Fruit fly (Drosophila melanogaster) whole organism, embryonic: Measurements from ENCODE around the gene sage.

ENCODE experiments used
- Bgb ChIP-seq: fragments of 200-800 bp; sonication (Bioruptor generic); IDR thresholded peaks from 2 replicates; pipeline ENCODE4 v1.3.6; 2022; ENCODE audit warnings: missing biosample characterization, missing genetic modification characterization; ENCODE audit not compliant: partially characterized antibody
- CG10267 ChIP-seq: fragments of 200-800 bp; sonication (Bioruptor generic); optimal IDR thresholded peaks from 2 replicates; lab custom pipeline; 2018; ENCODE audit warnings: missing biosample characterization, mild to moderate bottlenecking, missing genetic modification characterization, moderate library complexity
- CG13624 ChIP-seq: fragments of 200-800 bp; sonication (Bioruptor generic); optimal IDR thresholded peaks from 2 replicates; lab custom pipeline; 2016; ENCODE audit warnings: missing biosample characterization, missing genetic modification characterization
- CG15011 ChIP-seq: fragments of 200-800 bp; sonication (Bioruptor generic); optimal IDR thresholded peaks from 3 replicates; lab custom pipeline; 2018; ENCODE audit warnings: missing biosample characterization, mild to moderate bottlenecking, missing genetic modification characterization
- CG16813 ChIP-seq: fragments of 200-800 bp; sonication (Bioruptor generic); IDR thresholded peaks from 3 replicates; pipeline ENCODE4 v1.3.6; 2022; ENCODE audit warnings: missing biosample characterization, missing genetic modification characterization; ENCODE audit not compliant: partially characterized antibody
- CG17385 ChIP-seq: fragments of 200-800 bp; sonication (Bioruptor generic); optimal IDR thresholded peaks from 3 replicates; lab custom pipeline; 2018; ENCODE audit warnings: missing biosample characterization, mild to moderate bottlenecking, missing genetic modification characterization
- CG18764 ChIP-seq: fragments of 200-800 bp; sonication (Bioruptor generic); optimal IDR thresholded peaks from 3 replicates; lab custom pipeline; 2016; ENCODE audit warnings: missing biosample characterization, missing genetic modification characterization
- CG2116 ChIP-seq: fragments of 200-800 bp; sonication (Bioruptor generic); optimal IDR thresholded peaks from 3 replicates; lab custom pipeline; 2018; ENCODE audit warnings: missing biosample characterization, mild to moderate bottlenecking, missing genetic modification characterization
- CG2129 ChIP-seq: fragments of 200-800 bp; sonication (Bioruptor generic); IDR thresholded peaks from 2 replicates; pipeline ENCODE4 v1.3.6; 2022; ENCODE audit warnings: missing biosample characterization, missing genetic modification characterization; ENCODE audit not compliant: partially characterized antibody
- CG31388 ChIP-seq: fragments of 200-800 bp; sonication (Bioruptor generic); optimal IDR thresholded peaks from 2 replicates; lab custom pipeline; 2016; ENCODE audit warnings: missing biosample characterization, missing genetic modification characterization
- CG32767 ChIP-seq: fragments of 200-800 bp; sonication (Bioruptor generic); IDR thresholded peaks from 2 replicates; pipeline ENCODE4 v1.3.6; 2022; ENCODE audit warnings: missing biosample characterization, missing genetic modification characterization
- CG32772 ChIP-seq: fragments of 200-800 bp; sonication (Bioruptor generic); IDR thresholded peaks from 2 replicates; pipeline ENCODE4 v1.3.6; 2022; ENCODE audit warnings: missing biosample characterization, missing genetic modification characterization
- CG3407 ChIP-seq: fragments of 200-800 bp; sonication (Bioruptor generic); optimal IDR thresholded peaks from 2 replicates; lab custom pipeline; 2018; ENCODE audit warnings: missing biosample characterization, mild to moderate bottlenecking, missing genetic modification characterization
- CG6254 ChIP-seq: fragments of 200-800 bp; sonication (Bioruptor generic); optimal IDR thresholded peaks from 3 replicates; lab custom pipeline; 2017; ENCODE audit warnings: mild to moderate bottlenecking, missing biosample characterization, missing genetic modification reagents, missing genetic modification characterization
- CG6854 ChIP-seq: fragments of 200-800 bp; sonication (Bioruptor generic); optimal IDR thresholded peaks from 3 replicates; lab custom pipeline; 2017; ENCODE audit warnings: missing biosample characterization, mild to moderate bottlenecking, missing genetic modification characterization
- CG7357 ChIP-seq: fragments of 200-800 bp; sonication (Bioruptor generic); IDR thresholded peaks from 3 replicates; pipeline ENCODE4 v1.3.6; 2022; ENCODE audit warnings: missing biosample characterization, missing genetic modification characterization
- CG7745 ChIP-seq: fragments of 200-800 bp; sonication (Bioruptor generic); optimal IDR thresholded peaks from 2 replicates; lab custom pipeline; 2018; ENCODE audit warnings: missing biosample characterization, mild to moderate bottlenecking, missing genetic modification characterization, moderate library complexity
- CG7928 ChIP-seq: fragments of 200-800 bp; sonication (Bioruptor generic); optimal IDR thresholded peaks from 2 replicates; lab custom pipeline; 2017; ENCODE audit warnings: missing biosample characterization, mild to moderate bottlenecking, missing genetic modification characterization
- CG8944 ChIP-seq: fragments of 200-800 bp; sonication (Bioruptor generic); optimal IDR thresholded peaks from 3 replicates; lab custom pipeline; 2016; ENCODE audit warnings: missing biosample characterization, missing genetic modification characterization
- CG9215 ChIP-seq: fragments of 200-800 bp; sonication (Bioruptor generic); IDR thresholded peaks from 2 replicates; pipeline ENCODE4 v1.3.6; 2022; ENCODE audit warnings: missing biosample characterization, missing genetic modification characterization
- CG9797 ChIP-seq: fragments of 200-800 bp; sonication (Bioruptor generic); optimal IDR thresholded peaks from 3 replicates; lab custom pipeline; 2018; ENCODE audit warnings: missing biosample characterization, mild to moderate bottlenecking, missing genetic modification characterization
- CoRest ChIP-seq: fragments of 200-800 bp; sonication (Bioruptor generic); optimal IDR thresholded peaks from 3 replicates; lab custom pipeline; 2018; ENCODE audit warnings: missing biosample characterization, mild to moderate bottlenecking, missing genetic modification characterization, moderate library complexity
- Elba2 ChIP-seq: fragments of 200-800 bp; sonication (Bioruptor generic); optimal IDR thresholded peaks from 3 replicates; lab custom pipeline; 2016; ENCODE audit warnings: missing biosample characterization, missing genetic modification characterization
- GATAe ChIP-seq: fragments of 200-800 bp; sonication (Bioruptor generic); conservative IDR thresholded peaks from 2 replicates; pipeline ENCODE4 v1.3.6; 2022; ENCODE audit warnings: missing biosample characterization, missing genetic modification characterization
- Hr39 ChIP-seq: fragments of >200 bp; optimal IDR thresholded peaks from 2 replicates; lab custom pipeline; 2017
- Kr ChIP-seq: fragments of 200-800 bp; sonication (Bioruptor generic); optimal IDR thresholded peaks from 2 replicates; lab custom pipeline; 2017; ENCODE audit warnings: missing biosample characterization, mild to moderate bottlenecking, missing genetic modification characterization
- Lpt ChIP-seq: fragments of >200 bp; optimal IDR thresholded peaks from 2 replicates; lab custom pipeline; 2018; ENCODE audit warnings: missing biosample characterization, missing genetic modification characterization
- NC2β ChIP-seq: fragments of 200-800 bp; sonication (Bioruptor generic); optimal IDR thresholded peaks from 2 replicates; lab custom pipeline; 2016; ENCODE audit warnings: missing biosample characterization, missing genetic modification characterization
- NfI ChIP-seq: fragments of 200-800 bp; sonication (Bioruptor generic); optimal IDR thresholded peaks from 3 replicates; lab custom pipeline; 2018; ENCODE audit warnings: missing biosample characterization, mild to moderate bottlenecking, missing genetic modification characterization, moderate library complexity
- Optix ChIP-seq: fragments of 200-800 bp; sonication (Bioruptor generic); IDR thresholded peaks from 3 replicates; pipeline ENCODE4 v1.3.6; 2022; ENCODE audit warnings: missing biosample characterization, missing genetic modification characterization
- Ptx1 ChIP-seq: fragments of 200-800 bp; sonication (Bioruptor generic); IDR thresholded peaks from 2 replicates; pipeline ENCODE4 v1.3.6; 2022; ENCODE audit warnings: missing biosample characterization, missing genetic modification characterization
- Scr ChIP-seq: fragments of 200-800 bp; sonication (Bioruptor generic); IDR thresholded peaks from 2 replicates; pipeline ENCODE4 v1.3.6; 2022; ENCODE audit warnings: missing biosample characterization, missing genetic modification characterization; ENCODE audit not compliant: partially characterized antibody
- Sry-β ChIP-seq: fragments of 200-800 bp; sonication (Bioruptor generic); optimal IDR thresholded peaks from 2 replicates; lab custom pipeline; 2018; ENCODE audit warnings: missing biosample characterization, mild to moderate bottlenecking, missing genetic modification characterization, moderate library complexity
- YL-1 ChIP-seq: fragments of 200-800 bp; sonication (Bioruptor generic); optimal IDR thresholded peaks from 3 replicates; lab custom pipeline; 2017; ENCODE audit warnings: missing biosample characterization, mild to moderate bottlenecking, missing genetic modification characterization
- ato ChIP-seq: fragments of 200-800 bp; sonication (Bioruptor generic); IDR thresholded peaks from 2 replicates; pipeline ENCODE4 v1.3.6; 2022; ENCODE audit warnings: missing biosample characterization, missing genetic modification characterization; ENCODE audit not compliant: partially characterized antibody
- az2 ChIP-seq: fragments of 200-800 bp; sonication (Bioruptor generic); optimal IDR thresholded peaks from 3 replicates; lab custom pipeline; 2016; ENCODE audit warnings: missing biosample characterization, missing genetic modification characterization
- dati ChIP-seq: fragments of 200-800 bp; sonication (Bioruptor generic); IDR thresholded peaks from 2 replicates; pipeline ENCODE4 v1.3.6; 2022; ENCODE audit warnings: missing biosample characterization, missing genetic modification characterization
- gfzf ChIP-seq: fragments of 200-800 bp; sonication (Bioruptor generic); optimal IDR thresholded peaks from 2 replicates; lab custom pipeline; 2016; ENCODE audit warnings: missing biosample characterization, mild to moderate bottlenecking, missing genetic modification characterization, moderate library complexity
- hb ChIP-seq: fragments of 200-800 bp; sonication (Bioruptor generic); IDR thresholded peaks from 3 replicates; pipeline ENCODE4 v1.3.6; 2022; ENCODE audit warnings: missing biosample characterization, missing genetic modification characterization; ENCODE audit not compliant: partially characterized antibody
- hbn ChIP-seq: fragments of 200-800 bp; sonication (Bioruptor generic); IDR thresholded peaks from 2 replicates; pipeline ENCODE4 v1.3.6; 2022; ENCODE audit warnings: missing biosample characterization, missing genetic modification characterization; ENCODE audit not compliant: partially characterized antibody
- lab ChIP-seq: fragments of 200-800 bp; sonication (Bioruptor generic); optimal IDR thresholded peaks from 3 replicates; lab custom pipeline; 2017; ENCODE audit warnings: missing biosample characterization, missing genetic modification characterization, mild to moderate bottlenecking, moderate library complexity, missing genetic modification reagents
- lbe ChIP-seq: fragments of 200-800 bp; sonication (Bioruptor generic); optimal IDR thresholded peaks from 2 replicates; lab custom pipeline; 2016; ENCODE audit warnings: missing biosample characterization, mild to moderate bottlenecking, missing genetic modification characterization
- lilli ChIP-seq: fragments of 200-800 bp; sonication (Bioruptor generic); optimal IDR thresholded peaks from 3 replicates; lab custom pipeline; 2016; ENCODE audit warnings: missing biosample characterization, missing genetic modification characterization
- luna ChIP-seq: fragments of 200-800 bp; sonication (Bioruptor generic); optimal IDR thresholded peaks from 2 replicates; lab custom pipeline; 2016; ENCODE audit warnings: missing biosample characterization, missing genetic modification characterization
- nerfin-1 ChIP-seq: fragments of 200-800 bp; sonication (Bioruptor generic); optimal IDR thresholded peaks from 3 replicates; lab custom pipeline; 2019; ENCODE audit warnings: missing biosample characterization, mild to moderate bottlenecking, missing genetic modification characterization, moderate library complexity
- nmo ChIP-seq: fragments of 200-800 bp; sonication (Bioruptor generic); optimal IDR thresholded peaks from 2 replicates; lab custom pipeline; 2018; ENCODE audit warnings: missing biosample characterization, mild to moderate bottlenecking, missing genetic modification characterization, moderate library complexity
- phol ChIP-seq: fragments of 200-800 bp; sonication (Bioruptor generic); optimal IDR thresholded peaks from 3 replicates; lab custom pipeline; 2018; ENCODE audit warnings: missing biosample characterization, mild to moderate bottlenecking, missing genetic modification characterization, moderate library complexity
- scrt ChIP-seq: fragments of 200-800 bp; sonication (Bioruptor generic); optimal IDR thresholded peaks from 2 replicates; lab custom pipeline; 2018; ENCODE audit warnings: missing biosample characterization, mild to moderate bottlenecking, missing genetic modification characterization, moderate library complexity
- sna ChIP-seq: fragments of 200-800 bp; sonication (Bioruptor generic); IDR thresholded peaks from 2 replicates; pipeline ENCODE4 v1.3.6; 2022; ENCODE audit warnings: missing biosample characterization, missing genetic modification characterization; ENCODE audit not compliant: partially characterized antibody
- sr ChIP-seq: fragments of 200-800 bp; sonication (Bioruptor generic); IDR thresholded peaks from 3 replicates; pipeline ENCODE4 v1.3.6; 2022; ENCODE audit warnings: missing biosample characterization, missing genetic modification characterization
- tx ChIP-seq: fragments of 200-800 bp; sonication (Bioruptor generic); optimal IDR thresholded peaks from 2 replicates; lab custom pipeline; 2016; ENCODE audit warnings: missing biosample characterization, missing genetic modification characterization

Gene sage

DNA sequence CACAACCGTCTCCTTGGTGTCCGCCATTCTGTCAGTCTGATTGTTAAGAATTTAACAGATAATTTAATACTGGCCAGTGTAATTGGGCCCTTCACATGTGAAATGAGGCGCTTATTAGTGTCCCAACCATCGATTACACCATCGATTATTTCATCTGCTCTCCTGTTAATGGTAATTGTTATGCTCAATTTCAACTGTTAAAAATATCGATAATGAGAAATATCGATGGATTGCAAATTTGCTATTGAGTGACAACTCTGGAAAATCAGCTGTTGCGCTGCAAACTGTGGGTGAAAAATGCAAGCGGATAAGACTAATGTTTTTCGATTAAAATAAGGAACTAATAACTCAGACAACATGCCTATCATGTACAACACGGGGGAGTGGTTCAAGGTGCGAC lies 2.8 kb upstream of the sage start, which contains the start of the genes TrpRS and Vps16A (continued):
- TF ChIP-seq CG8944 (no peak), NfI (GFP tag; lab: Kevin White, UChicago) (peak; percentile 36), CG15011 (GFP tag; lab: Kevin White, UChicago) (no peak), hbn (GFP tag; lab: Robert Waterston, UW) (peak; percentile 97), gfzf (GFP tag; lab: Kevin White, UChicago) (peak; percentile 23), CG31388 (GFP tag; lab: Kevin White, UChicago) (no peak), YL-1 (GFP tag; lab: Kevin White, UChicago) (peak; percentile 92), CG3407 (GFP tag; lab: Kevin White, UChicago) (no peak), CG9797 (GFP tag; lab: Kevin White, UChicago) (peak; percentile 5), sna (GFP tag; lab: Robert Waterston, UW) (peak; percentile 98), ato (GFP tag; lab: Robert Waterston, UW) (peak; percentile 94), CG9215 (GFP tag; lab: Robert Waterston, UW) (no peak), Hr39 (lab: Kevin White, UChicago) (no peak), nmo (peak; percentile 57), Elba2 (GFP tag; lab: Kevin White, UChicago) (peak; percentile 82), lbe (GFP tag; lab: Kevin White, UChicago) (peak; percentile 32), Sry-β (GFP tag; lab: Kevin White, UChicago) (no peak), CG7745 (tag; lab: Kevin White, UChicago) (no peak), CG32767 (GFP tag; lab: Robert Waterston, UW) (no peak), CG18764 (peak; percentile 13), Kr (no peak), hb (GFP tag; lab: Robert Waterston, UW) (peak; percentile 97), scrt (GFP tag; lab: Kevin White, UChicago) (peak; percentile 87), CG7357 (peak; percentile 79), CG2116 (GFP tag; lab: Kevin White, UChicago) (peak; percentile 95), luna (GFP tag; lab: Kevin White, UChicago) (no peak), Scr (peak; percentile 96), az2 (no peak), CoRest (tag; lab: Kevin White, UChicago) (no peak), CG32772 (no peak), CG6854 (no peak), CG7928 (peak; percentile 23), NC2β (GFP tag; lab: Kevin White, UChicago) (no peak), CG13624 (GFP tag; lab: Kevin White, UChicago) (peak; percentile 0), CG6254 (GFP tag; lab: Kevin White, UChicago) (no peak), Optix (GFP tag; lab: Robert Waterston, UW) (no peak), nerfin-1 (tag; lab: Kevin White, UChicago) (peak; percentile 65), Ptx1 (GFP tag; lab: Robert Waterston, UW) (no peak), lilli (GFP tag; lab: Kevin White, UChicago) (no peak), CG16813 (peak; percentile 98), tx (no peak), Bgb (GFP tag; lab: Robert Waterston, UW) (peak; percentile 99), GATAe (no peak), CG17385 (GFP tag; lab: Kevin White, UChicago) (no peak), sr (no peak), CG10267 (tag; lab: Kevin White, UChicago) (peak; percentile 51), CG2129 (peak; percentile 90), phol (tag; lab: Kevin White, UChicago) (peak; percentile 35), Lpt (no peak), dati (no peak), lab (GFP tag; lab: Kevin White, UChicago) (no peak)
